Worm (Caenorhabditis elegans) whole organism, L3 larva: Measurements from ENCODE around the gene fkb-3.

Experiments used
- ZK546.5 ChIP-seq: sonication (generic microtip); optimal IDR thresholded peaks from 2 replicates; lab custom pipeline; 2017; ENCODE audit warnings: missing biosample characterization, missing genetic modification characterization
- ama-1 ChIP-seq: fragments of 150-350 bp; optimal IDR thresholded peaks from 2 replicates; lab custom pipeline; 2018
- daf-12 ChIP-seq: fragments of 150-350 bp; optimal IDR thresholded peaks from 2 replicates; lab custom pipeline; 2014; ENCODE audit warnings: missing biosample characterization, missing genetic modification reagents, missing genetic modification characterization
- elt-2 ChIP-seq: sonication (generic microtip); optimal IDR thresholded peaks from 2 replicates; lab custom pipeline; 2016; ENCODE audit warnings: missing genetic modification reagents, mild to moderate bottlenecking, missing genetic modification characterization, missing compliant biosample characterization
- elt-3 ChIP-seq, 3 experiments: fragments of 150-350 bp in 1 of 3; sonication (generic microtip) in 2 of 3; optimal IDR thresholded peaks; 2 replicates in 2 of 3; 4 replicates in 1 of 3; lab custom pipeline; 2014 to 2017; ENCODE audit warnings: missing biosample characterization in 3 of 3, missing genetic modification characterization in 3 of 3
- fkh-10 ChIP-seq: sonication (generic microtip); optimal IDR thresholded peaks from 2 replicates; lab custom pipeline; 2017; ENCODE audit warnings: missing biosample characterization, missing genetic modification reagents, missing genetic modification characterization
- lin-15B ChIP-seq: fragments of 150-350 bp; optimal IDR thresholded peaks from 2 replicates; lab custom pipeline; 2014; ENCODE audit warnings: missing biosample characterization, missing genetic modification characterization
- lin-39 ChIP-seq: fragments of 150-350 bp; optimal IDR thresholded peaks from 2 replicates; lab custom pipeline; 2018; ENCODE audit warnings: missing biosample characterization, missing genetic modification reagents, missing genetic modification characterization
- nhr-237 ChIP-seq: fragments of 150-350 bp; optimal IDR thresholded peaks from 2 replicates; lab custom pipeline; 2014; ENCODE audit warnings: missing biosample characterization, missing genetic modification characterization
- nhr-28 ChIP-seq: fragments of 150-350 bp; optimal IDR thresholded peaks from 2 replicates; lab custom pipeline; 2014; ENCODE audit warnings: missing biosample characterization, missing genetic modification characterization
- pha-4 ChIP-seq: fragments of 150-350 bp; optimal IDR thresholded peaks from 2 replicates; lab custom pipeline; 2014; ENCODE audit warnings: missing biosample characterization, missing genetic modification reagents, missing genetic modification characterization
- sea-2 ChIP-seq: fragments of 150-350 bp; sonication (generic microtip); optimal IDR thresholded peaks from 4 replicates; lab custom pipeline; 2014; ENCODE audit warnings: missing biosample characterization, missing genetic modification reagents, missing genetic modification characterization

DNA sequence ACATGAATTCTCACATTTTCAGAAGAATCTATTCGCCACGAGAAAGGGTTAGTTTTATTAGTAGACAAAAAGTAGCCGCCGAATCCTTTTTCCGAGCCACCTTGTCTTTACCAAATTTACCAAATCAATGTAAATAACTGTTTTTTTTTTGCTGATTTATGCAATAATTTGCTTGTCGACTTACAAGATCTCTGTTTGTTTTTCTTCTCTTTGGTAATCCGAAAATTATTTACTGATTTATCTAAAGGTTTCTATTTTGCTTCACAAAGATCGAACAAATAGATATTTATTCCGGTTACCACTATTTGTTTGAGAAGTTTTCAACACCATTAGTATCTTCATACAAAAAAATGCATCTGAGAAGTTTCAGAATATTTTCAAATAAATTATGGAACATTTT lies 41.0 kb downstream of the fkb-3 start, which contains the start of gene C13A2.7:
- no peak for TF ChIP-seq lin-39 (tag; lab: Kevin White, UChicago)
- TF ChIP-seq elt-3 (tag; optimal IDR thresholded peaks at IDR 0.05; lab: Kevin White, UChicago), result no peak
- no peak for TF ChIP-seq ZK546.5 (tag; lab: Kevin White, UChicago)
- TF ChIP-seq nhr-237 (tag; lab: Kevin White, UChicago), result no peak
- no peak for TF ChIP-seq sea-2
- no peak for TF ChIP-seq lin-15B (tag; lab: Kevin White, UChicago)
- no peak for TF ChIP-seq nhr-28 (tag; lab: Kevin White, UChicago)
- TF ChIP-seq elt-2, result no peak
- no peak for TF ChIP-seq pha-4 (tag; lab: Kevin White, UChicago)
- no peak for TF ChIP-seq daf-12 (tag; lab: Kevin White, UChicago)
- no peak for TF ChIP-seq ama-1 (lab: Kevin White, UChicago)
- no peak for TF ChIP-seq fkh-10
